Fruit fly (Drosophila melanogaster) whole organism, adult: ENCODE measurements around the gene Hr39.

Experiments
- CG12768 ChIP-seq: fragments of 200-800 bp; sonication (Bioruptor generic); optimal IDR thresholded peaks from 2 replicates; lab custom pipeline; 2017; ENCODE audit warnings: missing biosample characterization, missing genetic modification characterization, mild to moderate bottlenecking, moderate library complexity, missing genetic modification reagents
- CG1620 ChIP-seq: fragments of 200-800 bp; sonication (Bioruptor generic); optimal IDR thresholded peaks from 2 replicates; lab custom pipeline; 2016; ENCODE audit warnings: missing biosample characterization, missing genetic modification characterization
- CG33017 ChIP-seq: fragments of 200-800 bp; sonication (Bioruptor generic); optimal IDR thresholded peaks from 2 replicates; lab custom pipeline; 2018; ENCODE audit warnings: missing biosample characterization, mild to moderate bottlenecking, missing genetic modification characterization, moderate library complexity
- CG5204 ChIP-seq: fragments of 200-800 bp; sonication (Bioruptor generic); optimal IDR thresholded peaks from 2 replicates; lab custom pipeline; 2016; ENCODE audit warnings: missing biosample characterization, missing genetic modification characterization
- CG7101 ChIP-seq: fragments of 200-800 bp; sonication (Bioruptor generic); optimal IDR thresholded peaks from 2 replicates; lab custom pipeline; 2018; ENCODE audit warnings: missing biosample characterization, mild to moderate bottlenecking, missing genetic modification characterization, moderate library complexity
- Crg-1 ChIP-seq: fragments of 200-800 bp; sonication (Bioruptor generic); optimal IDR thresholded peaks from 2 replicates; lab custom pipeline; 2016; ENCODE audit warnings: missing biosample characterization, missing genetic modification characterization
- Hr96 ChIP-seq: fragments of 200-800 bp; sonication (Bioruptor generic); optimal IDR thresholded peaks from 2 replicates; lab custom pipeline; 2016; ENCODE audit warnings: missing biosample characterization, missing genetic modification characterization
- Mnt ChIP-seq: fragments of 200-800 bp; sonication (Bioruptor generic); optimal IDR thresholded peaks from 2 replicates; lab custom pipeline; 2016; ENCODE audit warnings: missing biosample characterization, mild to moderate bottlenecking, missing genetic modification characterization
- bab1 ChIP-seq: fragments of 200-800 bp; sonication (Bioruptor generic); optimal IDR thresholded peaks from 3 replicates; lab custom pipeline; 2019; ENCODE audit warnings: missing biosample characterization, mild to moderate bottlenecking, missing genetic modification characterization, moderate library complexity
- cic ChIP-seq: fragments of 200-800 bp; sonication (Bioruptor generic); optimal IDR thresholded peaks from 2 replicates; lab custom pipeline; 2017; ENCODE audit warnings: missing biosample characterization, mild to moderate bottlenecking, missing genetic modification characterization, moderate library complexity
- ovo ChIP-seq: fragments of 200-800 bp; sonication (Bioruptor generic); optimal IDR thresholded peaks from 2 replicates; lab custom pipeline; 2016; ENCODE audit warnings: missing biosample characterization, missing genetic modification characterization
- pad ChIP-seq: fragments of 200-800 bp; sonication (Bioruptor generic); optimal IDR thresholded peaks from 3 replicates; lab custom pipeline; 2017; ENCODE audit warnings: missing biosample characterization, missing genetic modification characterization, mild to moderate bottlenecking, moderate library complexity, missing genetic modification reagents
- tj ChIP-seq: fragments of 200-800 bp; sonication (Bioruptor generic); optimal IDR thresholded peaks from 3 replicates; lab custom pipeline; 2017; ENCODE audit warnings: missing biosample characterization, mild to moderate bottlenecking, missing genetic modification characterization, moderate library complexity
- toe ChIP-seq: fragments of 200-800 bp; sonication (Bioruptor generic); optimal IDR thresholded peaks from 2 replicates; lab custom pipeline; 2016; ENCODE audit warnings: missing biosample characterization, missing genetic modification characterization

dm6 chr2L:21248877-21249276, 11.8 kb downstream of the Hr39 start:
- no peak for TF ChIP-seq Crg-1 (GFP tag; lab: Kevin White, UChicago)
- no peak for TF ChIP-seq CG7101 (tag; lab: Kevin White, UChicago)
- TF ChIP-seq pad (GFP tag; lab: Kevin White, UChicago): no peak
- TF ChIP-seq CG33017 (tag; lab: Kevin White, UChicago): no peak
- TF ChIP-seq cic (GFP tag; lab: Kevin White, UChicago): no peak
- TF ChIP-seq CG1620: no peak
- TF ChIP-seq tj: no peak
- no peak for TF ChIP-seq Mnt (GFP tag; lab: Kevin White, UChicago)
- no peak for TF ChIP-seq bab1 (GFP tag; lab: Kevin White, UChicago)
- TF ChIP-seq toe: no peak
- TF ChIP-seq CG5204 (GFP tag; lab: Kevin White, UChicago): no peak
- TF ChIP-seq ovo (GFP tag; lab: Kevin White, UChicago): no peak
- no peak for TF ChIP-seq Hr96 (GFP tag; lab: Kevin White, UChicago)
- TF ChIP-seq CG12768 (GFP tag; lab: Kevin White, UChicago): no peak
